Fruit fly (Drosophila melanogaster) whole organism, prepupa: ENCODE measurements around the gene CG12576.

ENCODE experiments used
- CG16779 ChIP-seq: fragments of 200-800 bp; sonication (Bioruptor generic); optimal IDR thresholded peaks from 3 replicates; lab custom pipeline; 2017; ENCODE audit warnings: missing biosample characterization, mild to moderate bottlenecking, missing genetic modification characterization
- Hr38 ChIP-seq: sonication (Bioruptor generic); optimal IDR thresholded peaks from 2 replicates; lab custom pipeline; 2016; ENCODE audit warnings: missing biosample characterization, missing genetic modification characterization
- esn ChIP-seq: fragments of 200-800 bp; sonication (Bioruptor generic); optimal IDR thresholded peaks from 2 replicates; lab custom pipeline; 2016; ENCODE audit warnings: missing biosample characterization, mild to moderate bottlenecking, missing genetic modification characterization, moderate library complexity
- svp ChIP-seq: fragments of 200-800 bp; sonication (Bioruptor generic); peaks from one replicate; lab custom pipeline; 2016; ENCODE audit warnings: missing biosample characterization, missing genetic modification characterization

- TF ChIP-seq Hr38 (GFP tag; lab: Kevin White, UChicago) (no peak), esn (GFP tag; lab: Kevin White, UChicago) (no peak), CG16779 (tag; lab: Kevin White, UChicago) (no peak), svp (no peak)
These were observed 29.9 kb upstream of the CG12576 start for dm6 chrX:22512071-22512470.
